Worm (Caenorhabditis elegans): ENCODE data around the gene K07H8.8.

DNA sequence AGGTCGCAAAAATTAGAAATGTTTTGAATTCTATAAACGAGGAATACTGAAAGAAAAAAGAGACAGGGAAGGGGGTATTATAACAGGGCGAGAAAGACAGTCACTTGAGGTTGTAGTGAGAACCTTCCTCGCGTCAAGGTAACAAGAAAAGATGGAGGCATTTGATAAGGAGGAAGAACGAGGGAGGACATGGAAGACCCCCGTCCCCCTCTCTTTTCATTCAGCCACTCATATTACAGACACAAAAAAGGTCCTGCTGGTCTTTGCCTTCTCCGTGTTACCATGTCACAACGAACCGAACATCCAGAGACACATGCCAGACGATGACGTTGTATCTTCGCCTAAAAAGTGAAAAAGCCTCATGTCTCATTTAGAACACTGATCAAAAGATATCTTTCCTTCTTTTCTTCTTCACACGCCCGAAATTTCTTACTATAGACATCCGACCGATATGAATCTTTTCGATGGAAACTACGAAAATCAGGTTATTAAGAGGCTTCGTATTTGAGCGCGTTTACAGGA lies 26.8 kb downstream of the K07H8.8 start:
- TF ChIP-seq ceh-9 (tag; optimal IDR thresholded peaks at IDR 0.05) (no peak), ceh-28 (tag; optimal IDR thresholded peaks at IDR 0.05) (no peak), zag-1 (tag; optimal IDR thresholded peaks at IDR 0.05) (no peak), nhr-12 (tag; optimal IDR thresholded peaks at IDR 0.05) (no peak), ZK546.5 (tag; optimal IDR thresholded peaks at IDR 0.05) (no peak)

All from whole organism, L3 larva.